Fruit fly (Drosophila melanogaster) whole organism, embryonic: ENCODE data around the gene CG9300.

Source experiments
- Atf6 ChIP-seq: fragments of 200-800 bp; sonication (Bioruptor generic); IDR thresholded peaks from 2 replicates; pipeline ENCODE4 v1.3.6; 2022; ENCODE audit warnings: missing biosample characterization, missing genetic modification characterization
- Blimp-1 ChIP-seq: fragments of 200-800 bp; sonication (Bioruptor generic); optimal IDR thresholded peaks from 3 replicates; lab custom pipeline; 2018; ENCODE audit warnings: missing biosample characterization, missing genetic modification characterization, mild to moderate bottlenecking, moderate library complexity, missing genetic modification reagents
- CG10267 ChIP-seq: fragments of 200-800 bp; sonication (Bioruptor generic); optimal IDR thresholded peaks from 2 replicates; lab custom pipeline; 2018; ENCODE audit warnings: missing biosample characterization, mild to moderate bottlenecking, missing genetic modification characterization, moderate library complexity
- CG10321 ChIP-seq: fragments of 200-800 bp; sonication (Bioruptor generic); IDR thresholded peaks from 2 replicates; pipeline ENCODE4 v1.3.6; 2022; ENCODE audit warnings: missing biosample characterization, missing genetic modification characterization
- CG10565 ChIP-seq: fragments of 200-800 bp; sonication (Bioruptor generic); optimal IDR thresholded peaks from 3 replicates; lab custom pipeline; 2016; ENCODE audit warnings: missing biosample characterization, mild to moderate bottlenecking, missing genetic modification characterization
- CG11247 ChIP-seq: fragments of 200-800 bp; sonication (Bioruptor generic); IDR thresholded peaks from 2 replicates; pipeline ENCODE4 v1.3.6; 2022; ENCODE audit warnings: missing biosample characterization, missing genetic modification characterization
- CG11456 ChIP-seq: fragments of 200-800 bp; sonication (Bioruptor generic); IDR thresholded peaks from 3 replicates; pipeline ENCODE4 v1.3.6; 2022; ENCODE audit warnings: missing biosample characterization, missing genetic modification characterization
- CG12391 ChIP-seq: fragments of 200-800 bp; sonication (Bioruptor generic); optimal IDR thresholded peaks from 3 replicates; lab custom pipeline; 2018; ENCODE audit warnings: missing biosample characterization, mild to moderate bottlenecking, missing genetic modification characterization, moderate library complexity
- CG13287 ChIP-seq: fragments of 200-800 bp; sonication (Bioruptor generic); IDR thresholded peaks from 2 replicates; pipeline ENCODE4 v1.3.6; 2022; ENCODE audit warnings: missing biosample characterization, missing genetic modification characterization; ENCODE audit not compliant: partially characterized antibody
- CG13424 ChIP-seq: fragments of 200-800 bp; sonication (Bioruptor generic); optimal IDR thresholded peaks from 2 replicates; lab custom pipeline; 2019; ENCODE audit warnings: missing biosample characterization, mild to moderate bottlenecking, missing genetic modification characterization, moderate library complexity
- CG15601 ChIP-seq: fragments of 200-800 bp; sonication (Bioruptor generic); optimal IDR thresholded peaks from 3 replicates; lab custom pipeline; 2019; ENCODE audit warnings: missing biosample characterization, mild to moderate bottlenecking, missing genetic modification characterization, moderate library complexity
- CG17568 ChIP-seq: fragments of 200-800 bp; sonication (Bioruptor generic); optimal IDR thresholded peaks from 2 replicates; lab custom pipeline; 2018; ENCODE audit warnings: missing biosample characterization, mild to moderate bottlenecking, missing genetic modification characterization, moderate library complexity
- CG30020 ChIP-seq: fragments of 200-800 bp; optimal IDR thresholded peaks from 2 replicates; lab custom pipeline; 2019; ENCODE audit warnings: missing biosample characterization, mild to moderate bottlenecking, missing genetic modification characterization, moderate library complexity
- CG34224 ChIP-seq: fragments of 200-800 bp; sonication (Bioruptor generic); IDR thresholded peaks from 3 replicates; pipeline ENCODE4 v1.3.6; 2022; ENCODE audit warnings: missing biosample characterization, missing genetic modification characterization; ENCODE audit not compliant: partially characterized antibody
- CG3847 ChIP-seq: fragments of 200-800 bp; sonication (Bioruptor generic); IDR thresholded peaks from 2 replicates; pipeline ENCODE4 v1.3.6; 2022; ENCODE audit warnings: missing biosample characterization, missing genetic modification characterization
- CG7963 ChIP-seq: fragments of 200-800 bp; sonication (Bioruptor generic); IDR thresholded peaks from 3 replicates; pipeline ENCODE4 v1.3.6; 2022; ENCODE audit warnings: missing biosample characterization, missing genetic modification characterization; ENCODE audit not compliant: partially characterized antibody
- CG9727 ChIP-seq: fragments of 200-800 bp; sonication (Bioruptor generic); optimal IDR thresholded peaks from 3 replicates; lab custom pipeline; 2017; ENCODE audit warnings: missing biosample characterization, mild to moderate bottlenecking, missing genetic modification characterization
- E2f2 ChIP-seq: fragments of 200-800 bp; sonication (Bioruptor generic); IDR thresholded peaks from 2 replicates; pipeline ENCODE4 v1.3.6; 2022; ENCODE audit warnings: missing biosample characterization, missing genetic modification characterization
- Eip74EF ChIP-seq, 2 experiments: fragments of 200-800 bp in 1 of 2; fragments of >200 bp in 1 of 2; sonication (Bioruptor generic) in 1 of 2; optimal IDR thresholded peaks; 2 replicates each; lab custom pipeline; 2017 to 2019; ENCODE audit warnings: missing biosample characterization in 2 of 2, missing genetic modification characterization in 2 of 2, mild to moderate bottlenecking in 1 of 2, moderate library complexity in 1 of 2
- Elba2 ChIP-seq: fragments of 200-800 bp; sonication (Bioruptor generic); optimal IDR thresholded peaks from 3 replicates; lab custom pipeline; 2016; ENCODE audit warnings: missing biosample characterization, missing genetic modification characterization
- MESR4 ChIP-seq: fragments of 200-800 bp; sonication (Bioruptor generic); optimal IDR thresholded peaks from 2 replicates; lab custom pipeline; 2018; ENCODE audit warnings: missing biosample characterization, mild to moderate bottlenecking, missing genetic modification characterization, moderate library complexity
- NC2α ChIP-seq: fragments of 200-800 bp; sonication (Bioruptor generic); optimal IDR thresholded peaks from 2 replicates; lab custom pipeline; 2016; ENCODE audit warnings: missing biosample characterization, missing genetic modification characterization
- NFAT ChIP-seq: fragments of 200-800 bp; sonication (Bioruptor generic); IDR thresholded peaks from 2 replicates; pipeline ENCODE4 v1.3.6; 2022; ENCODE audit warnings: missing biosample characterization, missing genetic modification characterization
- Sin3A ChIP-seq: fragments of >200 bp; optimal IDR thresholded peaks from 2 replicates; lab custom pipeline; 2018
- Sry-δ ChIP-seq: fragments of 200-800 bp; sonication (Bioruptor generic); optimal IDR thresholded peaks from 2 replicates; lab custom pipeline; 2016; ENCODE audit warnings: missing biosample characterization, missing genetic modification characterization
- Xbp1 ChIP-seq: fragments of 200-800 bp; sonication (Bioruptor generic); optimal IDR thresholded peaks from 3 replicates; lab custom pipeline; 2016; ENCODE audit warnings: missing biosample characterization, mild to moderate bottlenecking, missing genetic modification characterization
- Xrp1 ChIP-seq: fragments of 200-800 bp; sonication (Bioruptor generic); IDR thresholded peaks from 2 replicates; pipeline ENCODE4 v1.3.6; 2022; ENCODE audit warnings: missing biosample characterization, missing genetic modification characterization
- YL-1 ChIP-seq: fragments of 200-800 bp; sonication (Bioruptor generic); optimal IDR thresholded peaks from 3 replicates; lab custom pipeline; 2017; ENCODE audit warnings: missing biosample characterization, mild to moderate bottlenecking, missing genetic modification characterization
- amos ChIP-seq: fragments of 200-800 bp; sonication (Bioruptor generic); IDR thresholded peaks from 2 replicates; pipeline ENCODE4 v1.3.6; 2022; ENCODE audit warnings: missing biosample characterization, missing genetic modification characterization; ENCODE audit not compliant: partially characterized antibody
- az2 ChIP-seq: fragments of 200-800 bp; sonication (Bioruptor generic); optimal IDR thresholded peaks from 3 replicates; lab custom pipeline; 2016; ENCODE audit warnings: missing biosample characterization, missing genetic modification characterization
- dimm ChIP-seq: fragments of 200-800 bp; sonication (Bioruptor generic); IDR thresholded peaks from 2 replicates; pipeline ENCODE4 v1.3.6; 2022; ENCODE audit warnings: missing biosample characterization, missing genetic modification characterization
- disco-r ChIP-seq: fragments of 200-800 bp; sonication (Bioruptor generic); optimal IDR thresholded peaks from 2 replicates; lab custom pipeline; 2016; ENCODE audit warnings: missing biosample characterization, missing genetic modification characterization
- dpn ChIP-seq, 2 experiments: fragments of 200-800 bp; sonication (Bioruptor generic); optimal IDR thresholded peaks; 3 replicates each; lab custom pipeline; 2016; ENCODE audit warnings: missing biosample characterization in 2 of 2, missing genetic modification characterization in 2 of 2
- esg ChIP-seq: fragments of 200-800 bp; sonication (Bioruptor generic); conservative IDR thresholded peaks from 2 replicates; pipeline ENCODE4 v1.3.6; 2022; ENCODE audit warnings: missing biosample characterization, missing genetic modification characterization
- fd102C ChIP-seq: fragments of 200-800 bp; sonication (Bioruptor generic); optimal IDR thresholded peaks from 2 replicates; lab custom pipeline; 2018; ENCODE audit warnings: missing biosample characterization, mild to moderate bottlenecking, missing genetic modification characterization, moderate library complexity
- fd64A ChIP-seq: fragments of 200-800 bp; sonication (Bioruptor generic); optimal IDR thresholded peaks from 3 replicates; lab custom pipeline; 2018; ENCODE audit warnings: missing biosample characterization, mild to moderate bottlenecking, missing genetic modification characterization
- gcm ChIP-seq: fragments of 200-800 bp; sonication (Bioruptor generic); optimal IDR thresholded peaks from 2 replicates; lab custom pipeline; 2019; ENCODE audit warnings: missing biosample characterization, mild to moderate bottlenecking, missing genetic modification characterization, moderate library complexity
- gfzf ChIP-seq: fragments of 200-800 bp; sonication (Bioruptor generic); optimal IDR thresholded peaks from 2 replicates; lab custom pipeline; 2016; ENCODE audit warnings: missing biosample characterization, mild to moderate bottlenecking, missing genetic modification characterization, moderate library complexity
- gsb-n ChIP-seq: fragments of 200-800 bp; sonication (Bioruptor generic); optimal IDR thresholded peaks from 3 replicates; lab custom pipeline; 2018; ENCODE audit warnings: missing biosample characterization, mild to moderate bottlenecking, missing genetic modification characterization
- hb ChIP-seq: fragments of 200-800 bp; sonication (Bioruptor generic); IDR thresholded peaks from 3 replicates; pipeline ENCODE4 v1.3.6; 2022; ENCODE audit warnings: missing biosample characterization, missing genetic modification characterization; ENCODE audit not compliant: partially characterized antibody
- hbn ChIP-seq: fragments of 200-800 bp; sonication (Bioruptor generic); IDR thresholded peaks from 2 replicates; pipeline ENCODE4 v1.3.6; 2022; ENCODE audit warnings: missing biosample characterization, missing genetic modification characterization; ENCODE audit not compliant: partially characterized antibody
- inv ChIP-seq: fragments of 200-800 bp; sonication (Bioruptor generic); IDR thresholded peaks from 2 replicates; pipeline ENCODE4 v1.3.6; 2022; ENCODE audit warnings: missing biosample characterization, missing genetic modification characterization; ENCODE audit not compliant: partially characterized antibody
- ro ChIP-seq: fragments of 200-800 bp; sonication (Bioruptor generic); IDR thresholded peaks from 2 replicates; pipeline ENCODE4 v1.3.6; 2022; ENCODE audit warnings: missing biosample characterization, missing genetic modification characterization
- slp2 ChIP-seq: fragments of 200-800 bp; sonication (Bioruptor generic); optimal IDR thresholded peaks from 2 replicates; lab custom pipeline; 2016; ENCODE audit warnings: missing biosample characterization, missing genetic modification characterization
- tll ChIP-seq, 2 experiments: fragments of 200-800 bp in 1 of 2; fragments of >200 bp in 1 of 2; sonication (Bioruptor generic) in 1 of 2; optimal IDR thresholded peaks; 2 replicates each; lab custom pipeline; 2017 to 2019; ENCODE audit warnings: missing biosample characterization in 2 of 2, missing genetic modification characterization in 2 of 2, mild to moderate bottlenecking in 1 of 2, moderate library complexity in 1 of 2
- vfl ChIP-seq: fragments of 200-800 bp; sonication (Bioruptor generic); optimal IDR thresholded peaks from 2 replicates; lab custom pipeline; 2016; ENCODE audit warnings: missing biosample characterization, missing genetic modification characterization

CG9300 gene

dm6 chr3L:19590422-19590821 is 38.2 kb downstream of the CG9300 start, which contains the start of gene CG14100 (continued):
- TF ChIP-seq Xrp1 (GFP tag; lab: Robert Waterston, UW) (peak; percentile 100), esg (GFP tag; lab: Robert Waterston, UW) (peak; percentile 100), CG17568 (peak; percentile 100), CG10321 (GFP tag; lab: Robert Waterston, UW) (peak; percentile 94), Xbp1 (peak; percentile 100), CG10565 (GFP tag; lab: Kevin White, UChicago) (peak; percentile 100), CG11456 (GFP tag; lab: Robert Waterston, UW) (peak; percentile 100), ro (GFP tag; lab: Robert Waterston, UW) (peak; percentile 100), Sin3A (lab: Kevin White, UChicago) (peak; percentile 11), Elba2 (GFP tag; lab: Kevin White, UChicago) (peak; percentile 100), Atf6 (GFP tag; lab: Robert Waterston, UW) (peak; percentile 100), disco-r (GFP tag; lab: Kevin White, UChicago) (peak; percentile 100), E2f2 (GFP tag; lab: Robert Waterston, UW) (peak; percentile 100), YL-1 (peak; percentile 100), CG11247 (GFP tag; lab: Robert Waterston, UW) (peak; percentile 100), inv (peak; percentile 39; the same call in 1 of the 2 replicates)

- TF ChIP-seq CG30020 (tag; lab: Kevin White, UChicago) (peak; percentile 64), Eip74EF (GFP tag; optimal IDR thresholded peaks at IDR 0.05; lab: Kevin White, UChicago) (no peak), vfl (GFP tag; lab: Kevin White, UChicago) (no peak), CG13287 (peak; percentile 73), slp2 (GFP tag; lab: Kevin White, UChicago) (no peak), NFAT (GFP tag; lab: Robert Waterston, UW) (no peak), tll (GFP tag; optimal IDR thresholded peaks at IDR 0.05; lab: Kevin White, UChicago) (peak in 1 of 2 experiments; percentile 28), CG34224 (GFP tag; lab: Robert Waterston, UW) (0 out of 3 replicates have a peak, but pooled peaks have one; percentile 39), CG10267 (peak; percentile 57), Sry-δ (GFP tag; lab: Kevin White, UChicago) (peak; percentile 59), CG13424 (tag; lab: Kevin White, UChicago) (peak; percentile 16), gsb-n (tag; lab: Kevin White, UChicago) (no peak), az2 (GFP tag; lab: Kevin White, UChicago) (no peak), NC2α (GFP tag; lab: Kevin White, UChicago) (no peak), fd102C (no peak), dpn (GFP tag; optimal IDR thresholded peaks at IDR 0.05; lab: Kevin White, UChicago) (peak in 1 of 2 experiments; percentile 26), fd64A (GFP tag; lab: Kevin White, UChicago) (no peak), amos (peak; percentile 72), MESR4 (peak; percentile 69), Blimp-1 (GFP tag; lab: Kevin White, UChicago) (peak; percentile 81), dimm (GFP tag; lab: Robert Waterston, UW) (no peak), CG12391 (tag; lab: Kevin White, UChicago) (peak; percentile 56), hb (GFP tag; lab: Robert Waterston, UW) (peak; percentile 72), CG15601 (peak; percentile 59), gcm (GFP tag; lab: Kevin White, UChicago) (no peak), gfzf (GFP tag; lab: Kevin White, UChicago) (peak; percentile 80), CG3847 (GFP tag; lab: Robert Waterston, UW) (peak; percentile 29; the same call in 1 of the 2 replicates), CG7963 (peak; percentile 49; the same call in 1 of the 3 replicates), CG9727 (peak; percentile 5), Sin3A (lab: Kevin White, UChicago) (peak; percentile 90), hbn (GFP tag; lab: Robert Waterston, UW) (peak; percentile 55; the same call in 1 of the 2 replicates)
Observed at dm6 chr3L:19598369-19599148, 46.3 kb downstream of the CG9300 start, which contains the start of the genes ash1 and Taf6. ash1 (minus strand) TSS chr3L:19598755. Taf6 (plus strand) TSS chr3L:19599088.
